Fruit fly (Drosophila melanogaster) whole organism, embryonic: ENCODE results near the gene Spt7.

Source experiments
- Bdp1 ChIP-seq: fragments of 200-800 bp; sonication (Bioruptor generic); optimal IDR thresholded peaks from 3 replicates; lab custom pipeline; 2016; ENCODE audit warnings: missing biosample characterization, missing genetic modification characterization
- CG1024 ChIP-seq: fragments of 200-800 bp; sonication (Bioruptor generic); IDR thresholded peaks from 2 replicates; pipeline ENCODE4 v1.3.6; 2022; ENCODE audit warnings: missing biosample characterization, missing genetic modification characterization
- CG10565 ChIP-seq: fragments of 200-800 bp; sonication (Bioruptor generic); optimal IDR thresholded peaks from 3 replicates; lab custom pipeline; 2016; ENCODE audit warnings: missing biosample characterization, mild to moderate bottlenecking, missing genetic modification characterization
- CG11504 ChIP-seq: fragments of 200-800 bp; sonication (Bioruptor generic); optimal IDR thresholded peaks from 3 replicates; lab custom pipeline; 2019; ENCODE audit warnings: missing biosample characterization, mild to moderate bottlenecking, missing genetic modification characterization, moderate library complexity
- CG11695 ChIP-seq: fragments of 200-800 bp; sonication (Bioruptor generic); IDR thresholded peaks from 3 replicates; pipeline ENCODE4 v1.3.6; 2022; ENCODE audit warnings: missing biosample characterization, missing genetic modification characterization
- CG11723 ChIP-seq: fragments of 200-800 bp; sonication (Bioruptor generic); optimal IDR thresholded peaks from 2 replicates; lab custom pipeline; 2017; ENCODE audit warnings: missing biosample characterization, mild to moderate bottlenecking, missing genetic modification characterization
- CG14014 ChIP-seq: fragments of 200-800 bp; sonication (Bioruptor generic); IDR thresholded peaks from 2 replicates; pipeline ENCODE4 v1.3.6; 2022; ENCODE audit warnings: missing biosample characterization, missing genetic modification characterization
- CG1647 ChIP-seq: fragments of 200-800 bp; sonication (Bioruptor generic); optimal IDR thresholded peaks from 3 replicates; lab custom pipeline; 2016; ENCODE audit warnings: missing biosample characterization, missing genetic modification characterization
- CG17186 ChIP-seq: fragments of 200-800 bp; sonication (Bioruptor generic); optimal IDR thresholded peaks from 3 replicates; lab custom pipeline; 2017; ENCODE audit warnings: missing biosample characterization, missing genetic modification reagents, missing genetic modification characterization
- CG17385 ChIP-seq: fragments of 200-800 bp; sonication (Bioruptor generic); optimal IDR thresholded peaks from 3 replicates; lab custom pipeline; 2018; ENCODE audit warnings: missing biosample characterization, mild to moderate bottlenecking, missing genetic modification characterization
- CG1792 ChIP-seq: fragments of 200-800 bp; sonication (Bioruptor generic); optimal IDR thresholded peaks from 2 replicates; lab custom pipeline; 2016; ENCODE audit warnings: missing biosample characterization, missing genetic modification characterization
- CG1832 ChIP-seq: fragments of 200-800 bp; sonication (Bioruptor generic); optimal IDR thresholded peaks from 2 replicates; lab custom pipeline; 2017; ENCODE audit warnings: missing biosample characterization, mild to moderate bottlenecking, missing genetic modification characterization, inconsistent platforms
- CG3407 ChIP-seq: fragments of 200-800 bp; sonication (Bioruptor generic); optimal IDR thresholded peaks from 2 replicates; lab custom pipeline; 2018; ENCODE audit warnings: missing biosample characterization, mild to moderate bottlenecking, missing genetic modification characterization
- CG3995 ChIP-seq: fragments of 200-800 bp; sonication (Bioruptor generic); optimal IDR thresholded peaks from 3 replicates; lab custom pipeline; 2016; ENCODE audit warnings: missing biosample characterization, missing genetic modification characterization
- CG4424 ChIP-seq: fragments of 200-800 bp; sonication (Bioruptor generic); optimal IDR thresholded peaks from 3 replicates; lab custom pipeline; 2016; ENCODE audit warnings: missing biosample characterization, missing genetic modification characterization
- CG4617 ChIP-seq: fragments of 200-800 bp; sonication (Bioruptor generic); optimal IDR thresholded peaks from 3 replicates; lab custom pipeline; 2016; ENCODE audit warnings: missing biosample characterization, missing genetic modification characterization, borderline replicate concordance
- CG8359 ChIP-seq: fragments of 200-800 bp; sonication (Bioruptor generic); optimal IDR thresholded peaks from 2 replicates; lab custom pipeline; 2017; ENCODE audit warnings: missing biosample characterization, mild to moderate bottlenecking, missing genetic modification characterization, borderline replicate concordance
- CG8478 ChIP-seq: fragments of >200 bp; optimal IDR thresholded peaks from 2 replicates; lab custom pipeline; 2018
- CG8924 ChIP-seq: fragments of 200-800 bp; optimal IDR thresholded peaks from 3 replicates; lab custom pipeline; 2019; ENCODE audit warnings: missing biosample characterization, mild to moderate bottlenecking, missing genetic modification characterization, moderate library complexity
- CTCF ChIP-seq: fragments of 200-800 bp; sonication (Bioruptor generic); optimal IDR thresholded peaks from 2 replicates; lab custom pipeline; 2017; ENCODE audit warnings: missing biosample characterization, mild to moderate bottlenecking, missing genetic modification characterization, moderate library complexity
- CoRest ChIP-seq: fragments of 200-800 bp; sonication (Bioruptor generic); optimal IDR thresholded peaks from 3 replicates; lab custom pipeline; 2018; ENCODE audit warnings: missing biosample characterization, mild to moderate bottlenecking, missing genetic modification characterization, moderate library complexity
- E2f1 ChIP-seq: fragments of 200-800 bp; sonication (Bioruptor generic); IDR thresholded peaks from 2 replicates; pipeline ENCODE4 v1.3.6; 2022; ENCODE audit warnings: missing biosample characterization, missing genetic modification characterization
- Eip74EF ChIP-seq, 2 experiments: fragments of 200-800 bp in 1 of 2; fragments of >200 bp in 1 of 2; sonication (Bioruptor generic) in 1 of 2; optimal IDR thresholded peaks; 2 replicates each; lab custom pipeline; 2017 to 2019; ENCODE audit warnings: missing biosample characterization in 2 of 2, missing genetic modification characterization in 2 of 2, mild to moderate bottlenecking in 1 of 2, moderate library complexity in 1 of 2
- GATAe ChIP-seq: fragments of 200-800 bp; sonication (Bioruptor generic); conservative IDR thresholded peaks from 2 replicates; pipeline ENCODE4 v1.3.6; 2022; ENCODE audit warnings: missing biosample characterization, missing genetic modification characterization
- HLH3B ChIP-seq: fragments of 200-800 bp; sonication (Bioruptor generic); IDR thresholded peaks from 2 replicates; pipeline ENCODE4 v1.3.6; 2022; ENCODE audit warnings: missing biosample characterization, missing genetic modification characterization
- HLHmδ ChIP-seq: fragments of 200-800 bp; sonication (Bioruptor generic); optimal IDR thresholded peaks from 2 replicates; lab custom pipeline; 2018; ENCODE audit warnings: missing biosample characterization, mild to moderate bottlenecking, missing genetic modification characterization, moderate library complexity
- Kr ChIP-seq: fragments of 200-800 bp; sonication (Bioruptor generic); optimal IDR thresholded peaks from 2 replicates; lab custom pipeline; 2017; ENCODE audit warnings: missing biosample characterization, mild to moderate bottlenecking, missing genetic modification characterization
- Med ChIP-seq: fragments of 200-800 bp; sonication (Bioruptor generic); peaks from one replicate; lab custom pipeline; 2016; ENCODE audit warnings: missing biosample characterization, missing genetic modification characterization, mild to moderate bottlenecking, inconsistent platforms, moderate library complexity
- NFAT ChIP-seq: fragments of 200-800 bp; sonication (Bioruptor generic); IDR thresholded peaks from 2 replicates; pipeline ENCODE4 v1.3.6; 2022; ENCODE audit warnings: missing biosample characterization, missing genetic modification characterization
- Nf-YA ChIP-seq: fragments of 200-800 bp; sonication (Bioruptor generic); IDR thresholded peaks from 2 replicates; pipeline ENCODE4 v1.3.6; 2022; ENCODE audit warnings: missing biosample characterization, missing genetic modification characterization
- Nf-YB ChIP-seq: fragments of 200-800 bp; sonication (Bioruptor generic); optimal IDR thresholded peaks from 3 replicates; lab custom pipeline; 2019; ENCODE audit warnings: missing biosample characterization, mild to moderate bottlenecking, missing genetic modification characterization, moderate library complexity
- Sox102F ChIP-seq: fragments of 200-800 bp; sonication (Bioruptor generic); optimal IDR thresholded peaks from 2 replicates; lab custom pipeline; 2018; ENCODE audit warnings: missing biosample characterization, mild to moderate bottlenecking, missing genetic modification characterization, moderate library complexity
- Trl ChIP-seq, 3 experiments: fragments of >200 bp in 2 of 3; fragments of 200-800 bp in 1 of 3; sonication (Bioruptor generic) in 1 of 3; optimal IDR thresholded peaks; 2 replicates in 1 of 3; 3 replicates in 2 of 3; lab custom pipeline; 2016 to 2017; ENCODE audit warnings: missing biosample characterization in 1 of 3, missing genetic modification characterization in 1 of 3
- ac ChIP-seq: fragments of 200-800 bp; sonication (Bioruptor generic); optimal IDR thresholded peaks from 3 replicates; lab custom pipeline; 2017; ENCODE audit warnings: missing biosample characterization, mild to moderate bottlenecking, missing genetic modification characterization
- bigmax ChIP-seq: fragments of 200-800 bp; sonication (Bioruptor generic); optimal IDR thresholded peaks from 2 replicates; lab custom pipeline; 2018; ENCODE audit warnings: missing biosample characterization, mild to moderate bottlenecking, missing genetic modification characterization
- bsh ChIP-seq, 2 experiments: fragments of 200-800 bp; sonication (Bioruptor generic); optimal IDR thresholded peaks; 2 replicates each; lab custom pipeline; 2017 to 2018; ENCODE audit warnings: mild to moderate bottlenecking in 2 of 2, missing biosample characterization in 2 of 2, missing genetic modification characterization in 2 of 2, moderate library complexity in 1 of 2
- cg ChIP-seq: fragments of 200-800 bp; sonication (Bioruptor generic); optimal IDR thresholded peaks from 3 replicates; lab custom pipeline; 2019; ENCODE audit warnings: missing biosample characterization, mild to moderate bottlenecking, missing genetic modification characterization, moderate library complexity
- crol ChIP-seq: fragments of 200-800 bp; sonication (Bioruptor generic); IDR thresholded peaks from 2 replicates; pipeline ENCODE4 v1.3.6; 2022; ENCODE audit warnings: missing biosample characterization, missing genetic modification characterization
- fru ChIP-seq: fragments of >200 bp; optimal IDR thresholded peaks from 2 replicates; lab custom pipeline; 2017
- ken ChIP-seq: fragments of 200-800 bp; sonication (Bioruptor generic); IDR thresholded peaks from 3 replicates; pipeline ENCODE4 v1.3.6; 2022; ENCODE audit warnings: missing biosample characterization, missing genetic modification characterization
- klu ChIP-seq: fragments of 200-800 bp; sonication (Bioruptor generic); IDR thresholded peaks from 2 replicates; pipeline ENCODE4 v1.3.6; 2022; ENCODE audit warnings: missing biosample characterization, missing genetic modification characterization
- knrl ChIP-seq: fragments of 200-800 bp; sonication (Bioruptor generic); IDR thresholded peaks from 3 replicates; pipeline ENCODE4 v1.3.6; 2022; ENCODE audit warnings: missing biosample characterization, missing genetic modification characterization; ENCODE audit not compliant: partially characterized antibody
- lilli ChIP-seq: fragments of 200-800 bp; sonication (Bioruptor generic); optimal IDR thresholded peaks from 3 replicates; lab custom pipeline; 2016; ENCODE audit warnings: missing biosample characterization, missing genetic modification characterization
- phol ChIP-seq: fragments of 200-800 bp; sonication (Bioruptor generic); optimal IDR thresholded peaks from 3 replicates; lab custom pipeline; 2018; ENCODE audit warnings: missing biosample characterization, mild to moderate bottlenecking, missing genetic modification characterization, moderate library complexity
- sd ChIP-seq: fragments of 200-800 bp; sonication (Bioruptor generic); optimal IDR thresholded peaks from 3 replicates; lab custom pipeline; 2018; ENCODE audit warnings: missing biosample characterization, mild to moderate bottlenecking, missing genetic modification characterization, moderate library complexity
- sr ChIP-seq: fragments of 200-800 bp; sonication (Bioruptor generic); IDR thresholded peaks from 3 replicates; pipeline ENCODE4 v1.3.6; 2022; ENCODE audit warnings: missing biosample characterization, missing genetic modification characterization
- tx ChIP-seq: fragments of 200-800 bp; sonication (Bioruptor generic); optimal IDR thresholded peaks from 2 replicates; lab custom pipeline; 2016; ENCODE audit warnings: missing biosample characterization, missing genetic modification characterization
- vvl ChIP-seq: fragments of 200-800 bp; sonication (Bioruptor generic); IDR thresholded peaks from 2 replicates; pipeline ENCODE4 v1.3.6; 2022; ENCODE audit warnings: missing biosample characterization, missing genetic modification characterization
- wdn ChIP-seq: fragments of 200-800 bp; sonication (Bioruptor generic); IDR thresholded peaks from 2 replicates; pipeline ENCODE4 v1.3.6; 2022; ENCODE audit warnings: missing biosample characterization, missing genetic modification characterization
- wor ChIP-seq: fragments of 200-800 bp; sonication (Bioruptor generic); IDR thresholded peaks from 2 replicates; pipeline ENCODE4 v1.3.6; 2022; ENCODE audit warnings: missing biosample characterization, missing genetic modification characterization

The Spt7 gene

DNA sequence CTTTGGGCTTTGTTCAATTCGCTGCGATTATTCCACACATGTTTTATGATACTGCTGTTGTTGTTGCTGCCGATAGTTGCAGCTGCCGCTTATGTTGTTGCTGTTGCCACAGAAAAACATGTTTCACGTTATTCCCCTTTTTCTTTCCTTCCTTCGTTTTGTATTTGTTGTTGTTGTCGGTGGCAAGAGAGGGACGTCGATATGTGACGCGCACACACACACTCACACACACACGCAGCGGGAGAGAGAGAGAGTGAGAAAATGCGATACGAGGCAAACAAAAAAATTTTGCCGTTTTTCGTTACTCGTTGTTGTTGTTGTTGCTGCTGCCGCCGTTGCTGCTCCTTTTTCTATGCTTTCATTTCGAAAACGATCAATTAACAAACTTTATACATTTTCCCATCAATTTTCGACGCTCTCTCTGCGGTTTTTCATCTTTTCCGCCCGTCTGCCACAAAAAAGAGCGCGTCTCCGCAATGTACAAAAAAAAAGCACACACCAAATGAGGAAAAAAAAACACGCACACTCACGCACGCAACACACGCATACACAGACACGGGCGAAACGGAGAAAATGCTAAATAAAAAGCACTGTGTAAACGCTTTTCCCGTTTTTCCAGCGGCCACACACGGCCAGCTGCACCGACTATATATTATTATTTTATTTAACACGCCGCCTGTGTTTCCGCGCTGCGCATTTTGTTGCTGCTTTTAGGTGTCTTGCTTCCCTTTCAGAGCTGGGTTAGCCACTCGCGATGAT lies 36.4 kb downstream of the Spt7 start (continued):
- no peak for TF ChIP-seq Nf-YB (GFP tag; lab: Kevin White, UChicago)
- TF ChIP-seq ken (GFP tag; lab: Robert Waterston, UW), result no peak
- TF ChIP-seq sr (GFP tag; lab: Robert Waterston, UW), result no peak
- TF ChIP-seq GATAe (GFP tag; lab: Robert Waterston, UW), result no peak
- no peak for TF ChIP-seq tx
- peak; percentile 23; the same call in 1 of the 2 replicates for TF ChIP-seq crol (GFP tag; lab: Robert Waterston, UW)
- peak; percentile 33; the same call in 1 of the 2 replicates for TF ChIP-seq NFAT (GFP tag; lab: Robert Waterston, UW)
- TF ChIP-seq E2f1 (GFP tag; lab: Robert Waterston, UW), result no peak
- no peak for TF ChIP-seq Nf-YA (GFP tag; lab: Robert Waterston, UW)
- no peak for TF ChIP-seq wor
- TF ChIP-seq vvl (GFP tag; lab: Robert Waterston, UW), result no peak
- TF ChIP-seq phol (tag; lab: Kevin White, UChicago), result no peak
- TF ChIP-seq Med (GFP tag; lab: Kevin White, UChicago), result peak; percentile 78
- peak; percentile 11 for TF ChIP-seq sd (tag; lab: Kevin White, UChicago)
- no peak for TF ChIP-seq CG3407 (GFP tag; lab: Kevin White, UChicago)
- peak; percentile 96 for TF ChIP-seq CG17186 (GFP tag; lab: Kevin White, UChicago)
- TF ChIP-seq cg (GFP tag; lab: Kevin White, UChicago), result peak; percentile 91
- no peak for TF ChIP-seq CG1647
- no peak for TF ChIP-seq CG8478
- TF ChIP-seq CTCF, result no peak
- TF ChIP-seq Eip74EF (GFP tag; optimal IDR thresholded peaks at IDR 0.05; lab: Kevin White, UChicago), result no peak
- TF ChIP-seq knrl, result no peak
- TF ChIP-seq lilli (GFP tag; lab: Kevin White, UChicago), result no peak
- TF ChIP-seq CG3995 (GFP tag; lab: Kevin White, UChicago), result no peak
- peak; percentile 52 to 87 for TF ChIP-seq Trl (optimal IDR thresholded peaks at IDR 0.05; lab: Kevin White, UChicago)
- peak; percentile 18 for TF ChIP-seq Trl (GFP tag; optimal IDR thresholded peaks at IDR 0.05; lab: Kevin White, UChicago)
- TF ChIP-seq CG11723, result no peak
- TF ChIP-seq CG8359, result no peak
- peak; percentile 23 for TF ChIP-seq CG11504 (tag; lab: Kevin White, UChicago)
- TF ChIP-seq CG11695 (GFP tag; lab: Robert Waterston, UW), result no peak
- TF ChIP-seq CG1832 (GFP tag; lab: Kevin White, UChicago), result peak; percentile 48
- TF ChIP-seq Kr, result no peak
- TF ChIP-seq Bdp1 (GFP tag; lab: Kevin White, UChicago), result no peak
- peak in 1 of 2 experiments; percentile 81 for TF ChIP-seq bsh (GFP tag; optimal IDR thresholded peaks at IDR 0.05; lab: Kevin White, UChicago)
- TF ChIP-seq bigmax, result peak; percentile 79
- no peak for TF ChIP-seq ac (GFP tag; lab: Kevin White, UChicago)
- TF ChIP-seq HLH3B (GFP tag; lab: Robert Waterston, UW), result no peak
- no peak for TF ChIP-seq klu (GFP tag; lab: Robert Waterston, UW)
- TF ChIP-seq CG1024 (GFP tag; lab: Robert Waterston, UW), result no peak
- no peak for TF ChIP-seq HLHmδ (GFP tag; lab: Kevin White, UChicago)
- TF ChIP-seq CG14014 (GFP tag; lab: Robert Waterston, UW), result no peak
- TF ChIP-seq CoRest (tag; lab: Kevin White, UChicago), result no peak
- no peak for TF ChIP-seq Sox102F (GFP tag; lab: Kevin White, UChicago)
- no peak for TF ChIP-seq CG1792 (GFP tag; lab: Kevin White, UChicago)
- TF ChIP-seq CG8924 (tag; lab: Kevin White, UChicago), result peak; percentile 71
- no peak for TF ChIP-seq fru (lab: Kevin White, UChicago)
- peak; percentile 12 for TF ChIP-seq CG4617
- TF ChIP-seq CG10565 (GFP tag; lab: Kevin White, UChicago), result no peak
- TF ChIP-seq wdn, result no peak
- no peak for TF ChIP-seq CG4424 (GFP tag; lab: Kevin White, UChicago)
- no peak for TF ChIP-seq CG17385 (GFP tag; lab: Kevin White, UChicago)
